Fruit fly (Drosophila melanogaster): ENCODE results near the gene CG1640.

The CG1640 gene

DNA sequence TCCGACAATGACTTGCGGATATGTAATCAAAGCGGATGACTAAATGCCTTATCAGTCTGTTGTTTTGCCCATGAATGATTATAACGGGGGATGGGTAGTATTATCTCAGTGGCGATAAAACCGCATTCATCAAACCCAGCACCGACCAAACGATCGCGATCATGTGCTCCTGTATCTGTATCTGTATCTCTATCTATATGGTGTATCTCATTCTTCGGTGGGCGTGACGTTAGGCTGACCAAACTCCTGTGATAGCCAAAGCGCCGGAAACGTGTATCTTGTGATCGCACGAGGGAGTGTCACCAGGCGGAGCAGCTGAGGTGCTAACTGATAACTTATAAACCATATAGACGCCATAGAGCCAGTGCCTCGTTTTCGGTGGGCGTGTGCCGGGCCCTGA is 22.4 kb downstream of the CG1640 start:
- no peak for TF ChIP-seq psq (optimal IDR thresholded peaks at IDR 0.05)

DNA sequence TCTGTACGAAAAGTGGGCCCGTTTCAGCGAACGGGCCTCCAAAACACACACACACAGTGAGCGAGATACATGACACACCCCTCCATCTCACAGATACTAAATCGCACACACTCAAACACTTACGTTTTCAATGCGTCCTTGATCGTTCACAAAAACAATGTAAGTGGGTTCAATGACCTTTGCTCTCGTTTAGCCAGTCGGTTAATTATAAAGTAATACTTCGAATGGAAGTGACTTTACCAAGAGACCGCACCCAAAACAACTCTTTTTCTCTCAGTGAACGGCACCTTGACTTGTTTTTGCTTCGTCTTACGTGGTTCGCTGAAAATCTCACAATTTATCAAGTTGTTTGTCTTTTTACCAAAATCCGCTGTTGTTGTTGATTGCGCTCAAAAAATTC is 23.9 kb downstream of the CG1640 start:
- TF ChIP-seq ttk (optimal IDR thresholded peaks at IDR 0.05) = no peak
- TF ChIP-seq h (optimal IDR thresholded peaks at IDR 0.05) = no peak

DNA sequence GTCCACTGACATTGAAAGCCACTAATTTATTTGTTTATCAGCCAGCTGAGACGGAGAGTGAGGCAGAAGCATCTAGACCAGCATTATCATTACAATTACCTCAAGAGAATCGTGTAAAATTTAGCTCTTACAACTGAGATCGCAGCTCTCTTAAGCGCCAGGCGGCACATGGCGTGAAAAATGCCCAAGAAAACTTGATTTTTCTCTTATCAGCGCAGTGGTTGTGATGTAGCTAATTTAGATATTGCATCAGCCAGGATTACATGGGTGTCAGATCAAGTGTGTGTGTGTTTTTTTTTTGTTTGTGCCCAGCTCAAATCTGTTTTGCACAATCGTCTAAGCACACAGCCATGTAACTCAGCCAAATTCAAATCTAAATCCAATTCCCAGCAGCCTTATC is 24.6 kb downstream of the CG1640 start:
- no peak for TF ChIP-seq ttk (optimal IDR thresholded peaks at IDR 0.05)
- TF ChIP-seq Myc (optimal IDR thresholded peaks at IDR 0.05) = no peak
- no peak for TF ChIP-seq h (optimal IDR thresholded peaks at IDR 0.05)
- no peak for TF ChIP-seq psq (optimal IDR thresholded peaks at IDR 0.05)
- no peak for TF ChIP-seq Sin3A (optimal IDR thresholded peaks at IDR 0.05)

DNA sequence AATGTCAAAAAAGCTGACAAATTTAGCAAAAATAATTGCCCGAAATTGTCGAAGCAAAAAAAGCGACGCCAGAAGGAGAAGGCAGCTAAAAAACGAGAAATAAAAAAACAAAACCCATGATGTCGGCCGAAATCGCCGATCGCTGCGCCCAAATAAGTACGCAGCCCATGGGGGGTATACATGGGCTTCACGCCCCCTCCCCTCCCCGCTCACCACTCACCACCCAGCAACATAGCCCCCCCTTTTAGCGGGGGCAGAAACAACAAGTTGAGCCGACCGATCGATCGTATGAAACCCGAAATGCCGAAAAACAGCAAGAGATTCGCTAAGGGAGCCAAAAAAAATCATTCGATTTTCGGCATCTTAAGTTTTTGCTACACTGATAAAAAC is 25.6 kb downstream of the CG1640 start:
- TF ChIP-seq ttk (optimal IDR thresholded peaks at IDR 0.05) (no peak), Sin3A (optimal IDR thresholded peaks at IDR 0.05) (no peak), psq (optimal IDR thresholded peaks at IDR 0.05) (no peak), Myc (optimal IDR thresholded peaks at IDR 0.05) (no peak), insv (optimal IDR thresholded peaks at IDR 0.05) (no peak), h (optimal IDR thresholded peaks at IDR 0.05) (no peak)

DNA sequence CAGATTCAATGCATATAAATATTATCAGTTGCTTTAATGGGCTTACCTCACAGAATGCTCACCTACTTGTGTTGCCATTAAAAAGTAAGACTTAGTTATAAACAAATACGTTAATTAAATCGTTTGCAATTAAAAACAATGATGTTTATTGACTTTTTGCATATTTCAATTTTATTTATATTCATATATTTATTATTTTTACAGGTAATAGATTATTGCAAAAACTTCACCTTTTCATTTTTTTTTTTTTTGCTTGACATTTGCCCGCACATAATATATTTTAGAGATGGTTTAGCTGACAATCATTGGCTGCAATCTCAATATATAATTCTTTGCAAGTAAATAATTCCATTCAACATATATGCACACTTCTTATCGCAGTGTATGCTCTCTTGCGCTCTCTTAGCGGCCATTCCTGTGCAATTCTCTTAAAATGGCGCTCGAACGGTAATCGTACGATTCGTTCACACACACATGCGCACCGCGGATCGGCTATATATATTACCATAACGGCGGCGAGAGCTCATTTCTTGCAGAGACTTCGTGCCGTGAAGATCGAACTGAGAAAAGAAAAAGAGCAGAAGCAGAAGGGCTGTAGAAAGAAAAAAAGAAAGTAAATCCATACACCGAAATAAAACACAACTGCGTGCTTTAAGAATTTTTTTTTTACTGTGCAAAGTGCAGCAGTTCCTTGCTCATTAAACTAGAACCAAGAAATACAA is 26.1 kb downstream of the CG1640 start, which contains the start of gene Bcat:
Gene Bcat (plus strand): TSS at position 522 of the 722 bp plus-strand sequence.
- TF ChIP-seq psq (optimal IDR thresholded peaks at IDR 0.05) (no peak), Sin3A (optimal IDR thresholded peaks at IDR 0.05) (no peak), insv (optimal IDR thresholded peaks at IDR 0.05) (no peak), h (optimal IDR thresholded peaks at IDR 0.05) (no peak), Myc (optimal IDR thresholded peaks at IDR 0.05) (no peak), ttk (optimal IDR thresholded peaks at IDR 0.05) (no peak)

DNA sequence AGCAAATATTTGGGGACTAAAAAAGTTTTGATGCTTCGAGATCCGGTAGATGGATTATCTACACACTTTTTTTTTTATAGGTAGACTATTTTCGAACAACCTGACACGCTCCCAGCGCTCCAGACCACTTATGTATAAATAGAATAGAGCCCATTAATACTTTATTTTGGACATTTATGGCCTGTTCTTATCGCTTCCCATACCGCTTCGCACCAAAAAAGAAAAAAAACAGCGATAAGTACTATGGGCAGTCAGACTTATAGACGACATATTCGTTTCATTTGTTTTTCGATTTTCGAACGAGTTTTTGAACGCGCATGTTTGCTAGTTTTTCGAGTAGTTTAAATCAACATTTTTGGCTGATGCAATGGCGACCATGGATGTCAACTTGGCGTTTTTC is 27.2 kb downstream of the CG1640 start:
- TF ChIP-seq psq (optimal IDR thresholded peaks at IDR 0.05) (no peak), Sin3A (optimal IDR thresholded peaks at IDR 0.05) (no peak), insv (optimal IDR thresholded peaks at IDR 0.05) (no peak), ttk (optimal IDR thresholded peaks at IDR 0.05) (no peak), h (optimal IDR thresholded peaks at IDR 0.05) (no peak), Myc (optimal IDR thresholded peaks at IDR 0.05) (no peak)

DNA sequence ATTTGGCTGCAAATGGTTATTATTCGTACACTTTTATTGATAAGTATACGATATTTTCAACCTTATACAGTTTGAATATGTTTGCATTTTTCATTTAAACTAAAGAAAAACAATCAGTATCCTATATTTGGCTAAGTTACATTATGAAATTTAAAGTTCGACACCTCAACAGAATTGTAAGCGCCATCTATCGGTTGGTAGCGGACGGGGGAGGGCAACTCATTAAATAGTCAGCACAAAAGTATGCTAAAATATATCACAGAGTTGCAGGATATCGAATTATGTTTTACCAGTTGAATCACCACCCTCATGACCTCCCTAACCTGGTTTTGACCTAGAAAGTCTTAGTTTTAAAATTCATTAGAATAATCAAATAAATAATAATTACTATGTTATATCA is 30.8 kb downstream of the CG1640 start:
- TF ChIP-seq h (optimal IDR thresholded peaks at IDR 0.05) (no peak), ttk (optimal IDR thresholded peaks at IDR 0.05) (no peak), Sin3A (optimal IDR thresholded peaks at IDR 0.05) (no peak), psq (optimal IDR thresholded peaks at IDR 0.05) (no peak), Myc (optimal IDR thresholded peaks at IDR 0.05) (no peak), insv (optimal IDR thresholded peaks at IDR 0.05) (no peak)

DNA sequence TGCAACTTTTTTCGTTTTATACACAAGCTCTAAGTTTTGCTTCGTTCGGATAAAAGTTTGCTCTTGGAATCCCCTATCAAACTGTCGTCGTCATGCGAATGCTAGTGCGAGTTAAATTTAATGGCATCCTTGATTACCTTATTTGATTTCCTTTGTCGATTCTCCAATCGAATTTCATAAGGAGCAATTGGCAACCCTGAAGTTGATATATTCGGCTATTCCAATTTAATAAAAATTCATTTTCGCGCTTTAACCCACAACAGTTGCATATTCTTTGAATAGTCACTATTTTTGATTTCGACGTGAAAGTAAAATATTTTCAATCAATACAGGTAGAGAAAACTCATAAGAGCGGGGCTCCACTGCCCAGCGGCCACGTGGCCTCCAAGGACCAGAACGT is 32.4 kb downstream of the CG1640 start, which contains the start of gene CG12725:
Gene CG12725 (minus strand): TSS at position 101 of the 400 bp plus-strand sequence.
- TF ChIP-seq psq (optimal IDR thresholded peaks at IDR 0.05) = no peak
- no peak for TF ChIP-seq Myc (optimal IDR thresholded peaks at IDR 0.05)
- TF ChIP-seq h (optimal IDR thresholded peaks at IDR 0.05) = no peak
- TF ChIP-seq ttk (optimal IDR thresholded peaks at IDR 0.05) = no peak
- no peak for TF ChIP-seq insv (optimal IDR thresholded peaks at IDR 0.05)
- no peak for TF ChIP-seq Sin3A (optimal IDR thresholded peaks at IDR 0.05)

DNA sequence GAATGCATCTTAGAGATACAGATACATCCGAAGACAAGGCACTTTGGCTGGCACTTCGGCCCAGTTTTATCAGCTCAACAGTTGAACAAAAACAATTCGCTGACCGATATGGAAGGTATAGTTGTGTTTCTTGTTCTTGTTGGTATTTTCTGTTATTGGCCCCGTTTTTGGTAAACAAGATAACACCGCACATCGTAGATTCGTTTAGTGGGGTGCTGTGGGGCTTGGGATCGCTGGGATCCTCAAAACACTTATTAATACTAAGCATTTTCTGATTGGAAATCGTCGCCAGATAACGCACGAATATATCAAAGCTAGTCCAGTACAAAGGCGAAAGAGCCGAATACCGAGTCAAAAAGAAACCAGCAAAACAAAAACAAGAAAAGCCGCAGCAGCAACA is 33.1 kb downstream of the CG1640 start:
- no peak for TF ChIP-seq psq (optimal IDR thresholded peaks at IDR 0.05)
- no peak for TF ChIP-seq ttk (optimal IDR thresholded peaks at IDR 0.05)
- TF ChIP-seq insv (optimal IDR thresholded peaks at IDR 0.05) = no peak
- TF ChIP-seq Myc (optimal IDR thresholded peaks at IDR 0.05) = no peak
- no peak for TF ChIP-seq Sin3A (optimal IDR thresholded peaks at IDR 0.05)
- no peak for TF ChIP-seq h (optimal IDR thresholded peaks at IDR 0.05)

DNA sequence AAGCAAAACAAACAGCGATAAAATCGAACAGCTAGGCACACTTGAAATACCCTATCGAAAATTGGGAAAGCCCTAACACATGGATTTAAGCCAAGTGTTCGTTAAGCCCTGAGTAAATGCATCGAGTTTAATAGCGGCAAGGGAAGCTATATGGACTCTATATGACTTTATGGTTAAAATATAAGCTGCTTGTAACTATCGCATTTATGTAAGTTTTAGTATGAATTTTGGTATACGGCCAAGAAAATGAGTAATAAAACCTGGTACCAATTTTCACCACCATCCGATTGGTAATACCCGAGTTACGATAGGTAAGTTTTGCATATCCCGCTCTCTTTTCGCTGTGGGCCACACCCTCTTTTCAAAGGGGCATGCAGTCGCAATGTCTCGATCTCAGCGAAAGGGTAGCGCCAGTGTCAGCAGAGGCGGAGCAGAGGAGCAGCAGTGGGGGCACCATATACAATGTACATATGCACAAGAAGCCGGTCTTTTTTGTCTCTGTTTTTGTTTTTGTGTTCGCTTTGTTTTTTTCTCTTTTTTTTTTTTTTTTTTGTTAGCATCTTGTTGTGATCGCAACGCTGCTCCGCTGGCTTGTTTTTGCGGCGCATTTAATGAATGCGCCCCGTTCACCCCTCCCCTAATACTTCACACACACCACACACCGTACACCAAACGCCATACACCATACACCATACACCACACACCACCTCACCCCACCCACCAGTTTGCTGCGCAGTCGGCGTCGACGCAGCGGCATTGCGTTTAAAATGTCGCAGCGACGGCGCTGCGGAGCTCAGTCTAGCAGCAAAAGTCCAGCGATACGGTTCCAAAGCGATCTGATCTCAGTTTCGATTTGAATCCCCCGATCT is 33.8 kb downstream of the CG1640 start, which contains the start of gene GstT4:
Gene GstT4 (plus strand): TSS at position 788 of the 869 bp plus-strand sequence.
- no peak for TF ChIP-seq insv (optimal IDR thresholded peaks at IDR 0.05)
- peak; percentile 73 for TF ChIP-seq psq (optimal IDR thresholded peaks at IDR 0.05)

DNA sequence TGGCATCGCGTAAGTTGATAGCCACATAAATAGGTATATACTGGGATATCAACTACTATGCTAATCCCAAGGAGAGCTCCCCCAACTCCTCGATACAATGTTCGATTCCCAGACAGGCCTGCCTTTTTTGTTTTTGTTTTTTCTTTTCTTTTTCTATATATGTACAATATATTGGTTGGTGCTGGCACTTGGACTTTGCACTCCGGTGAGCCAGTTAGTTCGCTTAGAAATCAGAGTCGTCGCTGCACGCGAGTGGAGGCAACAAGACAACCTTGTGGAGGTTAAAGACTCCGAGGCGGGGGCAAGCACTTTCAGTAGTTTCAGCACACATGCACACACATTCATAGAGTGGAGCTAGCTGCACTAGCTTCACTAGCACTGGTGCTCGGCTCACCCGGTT is 35.9 kb downstream of the CG1640 start:
- TF ChIP-seq ttk (optimal IDR thresholded peaks at IDR 0.05) (no peak), Myc (optimal IDR thresholded peaks at IDR 0.05) (no peak), h (optimal IDR thresholded peaks at IDR 0.05) (no peak), psq (optimal IDR thresholded peaks at IDR 0.05) (no peak), insv (optimal IDR thresholded peaks at IDR 0.05) (no peak), Sin3A (optimal IDR thresholded peaks at IDR 0.05) (no peak)

DNA sequence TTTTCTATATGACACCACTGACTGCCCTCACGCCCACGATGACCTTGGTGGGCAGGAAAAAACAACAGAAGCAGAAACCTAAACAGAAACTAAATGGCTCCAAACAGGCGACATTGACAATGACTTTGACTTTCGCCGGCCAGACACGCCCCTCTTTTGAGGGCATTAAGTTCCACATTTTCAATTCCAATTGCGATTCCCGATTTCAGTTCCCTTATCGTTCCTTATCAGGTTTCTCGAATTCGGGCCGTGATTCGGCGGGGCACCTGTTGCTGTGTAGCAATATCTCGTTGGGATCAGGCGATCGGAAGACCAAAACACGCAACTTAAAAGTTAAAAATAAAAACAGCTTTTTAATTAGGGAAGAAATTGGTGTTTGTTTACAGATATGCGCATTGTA is 37.3 kb downstream of the CG1640 start:
- TF ChIP-seq h (optimal IDR thresholded peaks at IDR 0.05) = no peak
- no peak for TF ChIP-seq insv (optimal IDR thresholded peaks at IDR 0.05)
- no peak for TF ChIP-seq Sin3A (optimal IDR thresholded peaks at IDR 0.05)
- no peak for TF ChIP-seq psq (optimal IDR thresholded peaks at IDR 0.05)
- TF ChIP-seq Myc (optimal IDR thresholded peaks at IDR 0.05) = no peak
- TF ChIP-seq ttk (optimal IDR thresholded peaks at IDR 0.05) = no peak

DNA sequence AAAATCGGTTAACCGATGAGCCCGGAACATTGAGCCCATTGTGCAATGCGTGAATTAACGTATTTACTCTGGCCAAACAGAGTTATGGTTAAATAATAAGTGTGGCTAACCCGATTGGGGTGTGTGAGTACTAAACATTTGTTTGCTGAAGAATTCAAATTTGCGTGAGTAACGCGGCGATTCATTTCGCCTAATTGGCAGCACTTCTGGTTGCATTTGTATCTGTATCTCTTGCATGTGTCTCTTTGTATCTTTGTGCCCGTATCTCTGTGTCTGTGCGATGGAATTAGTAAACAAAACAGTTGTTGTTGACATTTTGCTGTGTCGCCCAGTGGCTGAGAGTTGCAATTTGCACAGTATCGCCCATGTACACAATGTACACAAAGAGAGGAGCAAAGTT is 40.5 kb downstream of the CG1640 start:
- TF ChIP-seq Sin3A (optimal IDR thresholded peaks at IDR 0.05) (no peak), psq (optimal IDR thresholded peaks at IDR 0.05) (no peak), insv (optimal IDR thresholded peaks at IDR 0.05) (no peak), h (optimal IDR thresholded peaks at IDR 0.05) (no peak), ttk (optimal IDR thresholded peaks at IDR 0.05) (no peak), Myc (optimal IDR thresholded peaks at IDR 0.05) (no peak)

Measured in Kc167 (cell line).